Worm (Caenorhabditis elegans) whole organism, L2 larva: ENCODE results near the gene ZK1248.11.

Experiments used
- C34F6.9 ChIP-seq: fragments of 150-350 bp; optimal IDR thresholded peaks from 2 replicates; lab custom pipeline; 2014; ENCODE audit warnings: missing biosample characterization, missing genetic modification characterization
- F13H6.1 ChIP-seq: sonication (generic microtip); optimal IDR thresholded peaks from 2 replicates; lab custom pipeline; 2016; ENCODE audit warnings: missing genetic modification characterization, missing compliant biosample characterization
- R02D3.7 ChIP-seq: fragments of 150-350 bp; optimal IDR thresholded peaks from 2 replicates; lab custom pipeline; 2014; ENCODE audit warnings: missing biosample characterization, missing genetic modification characterization
- egl-27 ChIP-seq: sonication (generic microtip); optimal IDR thresholded peaks from 3 replicates; lab custom pipeline; 2017; ENCODE audit warnings: missing biosample characterization, missing genetic modification reagents, missing genetic modification characterization
- fos-1 ChIP-seq: fragments of 150-350 bp; optimal IDR thresholded peaks from 2 replicates; lab custom pipeline; 2014; ENCODE audit warnings: missing biosample characterization, missing genetic modification characterization
- lsy-2 ChIP-seq, 2 experiments: fragments of 150-350 bp in 1 of 2; sonication (generic microtip) in 1 of 2; optimal IDR thresholded peaks; 2 replicates each; lab custom pipeline; 2014 to 2017; ENCODE audit warnings: missing biosample characterization in 2 of 2, missing genetic modification characterization in 2 of 2
- nhr-129 ChIP-seq: fragments of 150-350 bp; optimal IDR thresholded peaks from 2 replicates; lab custom pipeline; 2014; ENCODE audit warnings: missing biosample characterization, missing genetic modification characterization
- nhr-6 ChIP-seq: fragments of 150-350 bp; optimal IDR thresholded peaks from 2 replicates; lab custom pipeline; 2014; ENCODE audit warnings: missing biosample characterization, missing genetic modification characterization
- sma-9 ChIP-seq, 2 experiments: fragments of 150-350 bp in 1 of 2; sonication (generic microtip) in 1 of 2; optimal IDR thresholded peaks; 2 replicates each; lab custom pipeline; 2014 to 2016; ENCODE audit warnings: missing genetic modification characterization in 2 of 2, mild to moderate bottlenecking in 1 of 2, missing biosample characterization in 1 of 2, missing compliant biosample characterization in 1 of 2, missing genetic modification reagents in 1 of 2, moderate library complexity in 1 of 2
- unc-55 ChIP-seq: fragments of 150-350 bp; sonication (generic microtip); optimal IDR thresholded peaks from 3 replicates; lab custom pipeline; 2014; ENCODE audit warnings: missing biosample characterization, missing genetic modification reagents, missing genetic modification characterization
- zag-1 ChIP-seq: fragments of 150-350 bp; optimal IDR thresholded peaks from 2 replicates; lab custom pipeline; 2014; ENCODE audit warnings: missing biosample characterization, missing genetic modification characterization
- ztf-1 ChIP-seq: fragments of 200-800 bp; sonication (Bioruptor generic); conservative IDR thresholded peaks from 2 replicates; pipeline ENCODE4 v1.3.6; 2022; ENCODE audit warnings: missing genetic modification characterization, missing compliant biosample characterization

The ZK1248.11 gene

ce11 chrII:5779866-5780265 is 48.5 kb downstream of the ZK1248.11 start:
- TF ChIP-seq F13H6.1 (tag; lab: Kevin White, UChicago) (peak; percentile 48), nhr-129 (tag; lab: Kevin White, UChicago) (peak; percentile 56), sma-9 (GFP tag; optimal IDR thresholded peaks at IDR 0.05; lab: Kevin White, UChicago) (peak; percentile 31), sma-9 (tag; optimal IDR thresholded peaks at IDR 0.05; lab: Kevin White, UChicago) (no peak), ztf-1 (GFP tag; lab: Robert Waterston, UW) (no peak), R02D3.7 (no peak), nhr-6 (no peak), C34F6.9 (tag; lab: Kevin White, UChicago) (peak; percentile 57), egl-27 (tag; lab: Kevin White, UChicago) (no peak), unc-55 (peak; percentile 60), zag-1 (tag; lab: Kevin White, UChicago) (peak; percentile 74), lsy-2 (tag; optimal IDR thresholded peaks at IDR 0.05; lab: Kevin White, UChicago) (peak in 1 of 2 experiments; percentile 50), fos-1 (tag; lab: Kevin White, UChicago) (peak; percentile 1)
